Worm (Caenorhabditis elegans) whole organism, L4 larva: Measurements from ENCODE around the gene mlp-1.

Experiments
- D1046.2 ChIP-seq: fragments of 200-800 bp; sonication (Bioruptor generic); IDR thresholded peaks from 2 replicates; pipeline ENCODE4 v1.3.6; 2022; ENCODE audit warnings: missing genetic modification characterization, missing compliant biosample characterization
- F37D6.2 ChIP-seq: sonication (generic microtip); optimal IDR thresholded peaks from 2 replicates; lab custom pipeline; 2016; ENCODE audit warnings: mild to moderate bottlenecking, missing genetic modification characterization, missing compliant biosample characterization
- F44E2.7 ChIP-seq: fragments of 200-800 bp; sonication (Bioruptor generic); IDR thresholded peaks from 2 replicates; pipeline ENCODE4 v2.1.2; 2022; ENCODE audit warnings: missing genetic modification characterization, missing compliant biosample characterization
- R02D3.7 ChIP-seq: fragments of 150-350 bp; sonication (generic microtip); optimal IDR thresholded peaks from 3 replicates; lab custom pipeline; 2014; ENCODE audit warnings: missing biosample characterization, missing genetic modification characterization
- T20F7.1 ChIP-seq: fragments of 200-800 bp; sonication (Bioruptor generic); optimal IDR thresholded peaks from 2 replicates; lab custom pipeline; 2018; ENCODE audit warnings: mild to moderate bottlenecking, missing genetic modification characterization, missing compliant biosample characterization
- Y5F2A.4 ChIP-seq: fragments of 200-800 bp; sonication (Bioruptor generic); optimal IDR thresholded peaks from 2 replicates; lab custom pipeline; 2018; ENCODE audit warnings: mild to moderate bottlenecking, missing genetic modification characterization, missing compliant biosample characterization
- Y75B8A.6 ChIP-seq: fragments of 200-800 bp; sonication (Bioruptor generic); IDR thresholded peaks from 2 replicates; pipeline ENCODE4 v1.3.6; 2022; ENCODE audit warnings: missing genetic modification reagents, missing genetic modification characterization, missing compliant biosample characterization
- ZK546.5 ChIP-seq, 2 experiments: sonication (generic microtip); optimal IDR thresholded peaks; 2 replicates each; lab custom pipeline; 2017; ENCODE audit warnings: missing biosample characterization in 2 of 2, missing genetic modification characterization in 2 of 2
- aha-1 ChIP-seq: fragments of 150-350 bp; peaks from one replicate; lab custom pipeline; 2014; ENCODE audit warnings: missing biosample characterization, missing genetic modification characterization
- arid-1 ChIP-seq: fragments of 200-800 bp; sonication (Bioruptor generic); conservative IDR thresholded peaks from 2 replicates; pipeline ENCODE4 v1.3.6; 2022; ENCODE audit warnings: missing genetic modification reagents, missing genetic modification characterization, missing compliant biosample characterization
- ceh-20 ChIP-seq: fragments of 200-800 bp; sonication (Bioruptor generic); IDR thresholded peaks from 2 replicates; pipeline ENCODE4 v1.3.6; 2022; ENCODE audit warnings: missing genetic modification reagents, missing genetic modification characterization, missing compliant biosample characterization
- ceh-28 ChIP-seq: fragments of 150-350 bp; optimal IDR thresholded peaks from 2 replicates; lab custom pipeline; 2014; ENCODE audit warnings: missing biosample characterization, missing genetic modification reagents, missing genetic modification characterization
- cey-2 ChIP-seq: sonication (generic microtip); optimal IDR thresholded peaks from 3 replicates; lab custom pipeline; 2017; ENCODE audit warnings: missing genetic modification characterization, mild to moderate bottlenecking, missing compliant biosample characterization, antibody characterized with exemption, borderline replicate concordance; ENCODE audit not compliant: insufficient read depth
- ctbp-1 ChIP-seq: fragments of 200-800 bp; sonication (Bioruptor generic); IDR thresholded peaks from 2 replicates; pipeline ENCODE4 v1.3.6; 2022; ENCODE audit warnings: missing genetic modification reagents, missing genetic modification characterization, missing compliant biosample characterization
- daf-12 ChIP-seq: fragments of 150-350 bp; optimal IDR thresholded peaks from 2 replicates; lab custom pipeline; 2014; ENCODE audit warnings: missing biosample characterization, missing genetic modification reagents, missing genetic modification characterization
- daf-19 ChIP-seq: fragments of 200-800 bp; sonication (Bioruptor generic); conservative IDR thresholded peaks from 2 replicates; pipeline ENCODE4 v1.3.6; 2022; ENCODE audit warnings: missing genetic modification characterization, missing compliant biosample characterization
- dmd-6 ChIP-seq: fragments of 200-800 bp; sonication (Bioruptor generic); IDR thresholded peaks from 2 replicates; pipeline ENCODE4 v1.3.6; 2022; ENCODE audit warnings: missing genetic modification reagents, missing genetic modification characterization, missing compliant biosample characterization
- dmd-9 ChIP-seq: fragments of 200-800 bp; sonication (Bioruptor generic); IDR thresholded peaks from 2 replicates; pipeline ENCODE4 v1.3.6; 2022; ENCODE audit warnings: missing genetic modification reagents, missing genetic modification characterization, missing compliant biosample characterization
- duxl-1 ChIP-seq: sonication (generic microtip); optimal IDR thresholded peaks from 2 replicates; lab custom pipeline; 2016; ENCODE audit warnings: mild to moderate bottlenecking, missing genetic modification characterization, moderate library complexity, missing compliant biosample characterization; ENCODE audit not compliant: poor library complexity
- dve-1 ChIP-seq: sonication (generic microtip); optimal IDR thresholded peaks from 2 replicates; lab custom pipeline; 2017; ENCODE audit warnings: antibody characterized with exemption, mild to moderate bottlenecking, missing genetic modification characterization, missing compliant biosample characterization; ENCODE audit not compliant: insufficient read depth
- egl-43 ChIP-seq: fragments of 200-800 bp; sonication (Bioruptor generic); IDR thresholded peaks from 2 replicates; pipeline ENCODE4 v1.3.6; 2022; ENCODE audit warnings: missing genetic modification reagents, missing genetic modification characterization, missing compliant biosample characterization
- fos-1 ChIP-seq: fragments of 150-350 bp; optimal IDR thresholded peaks from 2 replicates; lab custom pipeline; 2014; ENCODE audit warnings: missing biosample characterization, missing genetic modification characterization
- hlh-11 ChIP-seq: fragments of 200-800 bp; sonication (Bioruptor generic); optimal IDR thresholded peaks from 2 replicates; lab custom pipeline; 2018; ENCODE audit warnings: mild to moderate bottlenecking, missing genetic modification characterization, missing compliant biosample characterization
- hlh-30 ChIP-seq: sonication (generic microtip); optimal IDR thresholded peaks from 2 replicates; lab custom pipeline; 2017; ENCODE audit warnings: antibody characterized with exemption, mild to moderate bottlenecking, missing genetic modification characterization, missing compliant biosample characterization; ENCODE audit not compliant: insufficient read depth
- hmg-1.1 ChIP-seq: fragments of 200-800 bp; sonication (Bioruptor generic); IDR thresholded peaks from 2 replicates; pipeline ENCODE4 v1.3.6; 2022; ENCODE audit warnings: missing genetic modification reagents, missing genetic modification characterization, missing compliant biosample characterization
- lim-7 ChIP-seq: fragments of 200-800 bp; sonication (Bioruptor generic); IDR thresholded peaks from 2 replicates; pipeline ENCODE4 v1.3.6; 2022; ENCODE audit warnings: missing genetic modification characterization, missing compliant biosample characterization
- lsy-2 ChIP-seq, 2 experiments: fragments of 150-350 bp in 1 of 2; sonication (generic microtip) in 1 of 2; optimal IDR thresholded peaks; 2 replicates each; lab custom pipeline; 2014 to 2017; ENCODE audit warnings: missing biosample characterization in 2 of 2, missing genetic modification characterization in 2 of 2
- mdl-1 ChIP-seq, 2 experiments: fragments of 150-350 bp in 1 of 2; sonication (generic microtip) in 1 of 2; optimal IDR thresholded peaks; 2 replicates each; lab custom pipeline; 2014 to 2017; ENCODE audit warnings: missing biosample characterization in 2 of 2, missing genetic modification characterization in 2 of 2
- mdt-29 ChIP-seq: fragments of 200-800 bp; sonication (Bioruptor generic); IDR thresholded peaks from 2 replicates; pipeline ENCODE4 v1.3.6; 2022; ENCODE audit warnings: missing genetic modification reagents, missing genetic modification characterization, missing compliant biosample characterization
- nhr-10 ChIP-seq: fragments of 150-350 bp; optimal IDR thresholded peaks from 2 replicates; lab custom pipeline; 2014; ENCODE audit warnings: missing biosample characterization, missing genetic modification characterization
- nhr-11 ChIP-seq: fragments of 150-350 bp; optimal IDR thresholded peaks from 2 replicates; lab custom pipeline; 2014; ENCODE audit warnings: missing biosample characterization, missing genetic modification characterization
- nhr-41 ChIP-seq: fragments of 200-800 bp; sonication (Bioruptor generic); IDR thresholded peaks from 2 replicates; pipeline ENCODE4 v1.3.6; 2022; ENCODE audit warnings: missing genetic modification reagents, missing genetic modification characterization, missing compliant biosample characterization
- nhr-48 ChIP-seq: sonication (generic microtip); optimal IDR thresholded peaks from 2 replicates; lab custom pipeline; 2016; ENCODE audit warnings: mild to moderate bottlenecking, missing genetic modification characterization, missing compliant biosample characterization
- nhr-76 ChIP-seq: fragments of 150-350 bp; optimal IDR thresholded peaks from 2 replicates; lab custom pipeline; 2014; ENCODE audit warnings: missing biosample characterization, missing genetic modification characterization
- pha-4 ChIP-seq, 2 experiments: fragments of 150-350 bp in 1 of 2; fragments of 200-800 bp in 1 of 2; sonication (Bioruptor generic) in 1 of 2; IDR thresholded peaks in 1 of 2; optimal IDR thresholded peaks in 1 of 2; 2 replicates each; pipeline versions ENCODE4 v1.3.6 to Lab custom; 2014 to 2022; ENCODE audit warnings: missing genetic modification characterization in 2 of 2, missing genetic modification reagents in 2 of 2, missing biosample characterization in 1 of 2, missing compliant biosample characterization in 1 of 2
- set-16 ChIP-seq: fragments of 200-800 bp; sonication (Bioruptor generic); IDR thresholded peaks from 2 replicates; pipeline ENCODE4 v1.3.6; 2022; ENCODE audit warnings: missing genetic modification reagents, missing genetic modification characterization, missing compliant biosample characterization
- spr-3 ChIP-seq: fragments of 200-800 bp; sonication (Bioruptor generic); optimal IDR thresholded peaks from 2 replicates; lab custom pipeline; 2018; ENCODE audit warnings: mild to moderate bottlenecking, missing genetic modification characterization, missing compliant biosample characterization
- unc-39 ChIP-seq: sonication (generic microtip); optimal IDR thresholded peaks from 2 replicates; lab custom pipeline; 2017; ENCODE audit warnings: missing biosample characterization, missing genetic modification characterization
- zfp-3 ChIP-seq: fragments of 200-800 bp; sonication (Bioruptor generic); conservative IDR thresholded peaks from 2 replicates; pipeline ENCODE4 v1.3.6; 2022; ENCODE audit warnings: missing genetic modification reagents, missing genetic modification characterization, missing compliant biosample characterization
- zip-11 ChIP-seq: fragments of 200-800 bp; sonication (Bioruptor generic); IDR thresholded peaks from 2 replicates; pipeline ENCODE4 v1.3.6; 2022; ENCODE audit warnings: missing genetic modification characterization, missing compliant biosample characterization
- ztf-7 ChIP-seq: fragments of 150-350 bp; optimal IDR thresholded peaks from 2 replicates; lab custom pipeline; 2014; ENCODE audit warnings: missing biosample characterization, missing genetic modification characterization

Gene mlp-1

ce11 chrIII:5943368-5944180 lies 31.3 kb downstream of the mlp-1 start (continued):
- TF ChIP-seq nhr-10 (tag; lab: Kevin White, UChicago) (peak; percentile 79), ZK546.5 (tag; optimal IDR thresholded peaks at IDR 0.05; lab: Kevin White, UChicago) (no peak), mdt-29 (GFP tag; lab: Robert Waterston, UW) (peak; percentile 62), spr-3 (no peak), cey-2 (tag; lab: Kevin White, UChicago) (peak; percentile 42), T20F7.1 (GFP tag; lab: Kevin White, UChicago) (peak; percentile 79), daf-12 (tag; lab: Kevin White, UChicago) (no peak), F44E2.7 (GFP tag; lab: Robert Waterston, UW) (no peak), ceh-28 (tag; lab: Kevin White, UChicago) (no peak), dmd-9 (peak; percentile 59; the same call in 1 of the 2 replicates), dmd-6 (GFP tag; lab: Robert Waterston, UW) (peak; percentile 55), ctbp-1 (GFP tag; lab: Robert Waterston, UW) (0 out of 2 replicates have a peak, but pooled peaks have one; percentile 18)

ce11 chrIII:5942104-5942503 lies 32.8 kb downstream of the mlp-1 start:
- TF ChIP-seq hlh-11 (tag; lab: Kevin White, UChicago) (no peak), nhr-76 (no peak), dve-1 (tag; lab: Kevin White, UChicago) (no peak), F44E2.7 (GFP tag; lab: Robert Waterston, UW) (no peak), F37D6.2 (tag; lab: Kevin White, UChicago) (no peak), ctbp-1 (GFP tag; lab: Robert Waterston, UW) (0 out of 2 replicates have a peak, but pooled peaks have one; percentile 6), nhr-10 (tag; lab: Kevin White, UChicago) (no peak), lsy-2 (tag; optimal IDR thresholded peaks at IDR 0.05; lab: Kevin White, UChicago) (no peak), aha-1 (tag; lab: Kevin White, UChicago) (no peak), hmg-1.1 (GFP tag; lab: Robert Waterston, UW) (0 out of 2 replicates have a peak, but pooled peaks have one; percentile 13), ceh-28 (tag; lab: Kevin White, UChicago) (no peak), zfp-3 (GFP tag; lab: Robert Waterston, UW) (no peak), nhr-41 (GFP tag; lab: Robert Waterston, UW) (no peak), D1046.2 (no peak), egl-43 (GFP tag; lab: Robert Waterston, UW) (peak; percentile 52; the same call in 1 of the 2 replicates), fos-1 (tag; lab: Kevin White, UChicago) (no peak), pha-4 (GFP tag; IDR thresholded peaks at IDR 0.05; lab: Robert Waterston, UW) (peak; percentile 5; the same call in 1 of the 2 replicates), pha-4 (tag; optimal IDR thresholded peaks at IDR 0.05; lab: Kevin White, UChicago) (no peak), nhr-48 (tag; lab: Kevin White, UChicago) (no peak), mdl-1 (tag; optimal IDR thresholded peaks at IDR 0.05; lab: Kevin White, UChicago) (no peak), R02D3.7 (no peak), set-16 (0 out of 2 replicates have a peak, but pooled peaks have one; percentile 10), nhr-11 (tag; lab: Kevin White, UChicago) (no peak)
- TF ChIP-seq, all 104 proteins: peak for 5

- TF ChIP-seq lim-7 (GFP tag; lab: Robert Waterston, UW) (peak; percentile 51; the same call in 1 of the 2 replicates), nhr-11 (tag; lab: Kevin White, UChicago) (peak; percentile 66), aha-1 (tag; lab: Kevin White, UChicago) (peak; percentile 99), F44E2.7 (GFP tag; lab: Robert Waterston, UW) (no peak), Y75B8A.6 (no peak), hmg-1.1 (GFP tag; lab: Robert Waterston, UW) (peak; percentile 72), Y5F2A.4 (no peak), nhr-41 (GFP tag; lab: Robert Waterston, UW) (no peak), ztf-7 (tag; lab: Kevin White, UChicago) (no peak), zip-11 (GFP tag; lab: Robert Waterston, UW) (no peak), lsy-2 (tag; optimal IDR thresholded peaks at IDR 0.05; lab: Kevin White, UChicago) (peak; percentile 50 to 60), egl-43 (GFP tag; lab: Robert Waterston, UW) (peak; percentile 75), dmd-9 (no peak), ceh-20 (GFP tag; lab: Robert Waterston, UW) (peak; percentile 17; the same call in 1 of the 2 replicates), daf-12 (tag; lab: Kevin White, UChicago) (no peak), arid-1 (GFP tag; lab: Robert Waterston, UW) (peak; percentile 50; the same call in 1 of the 2 replicates), hlh-30 (peak; percentile 98), ceh-28 (tag; lab: Kevin White, UChicago) (peak; percentile 88), zfp-3 (GFP tag; lab: Robert Waterston, UW) (no peak), daf-19 (GFP tag; lab: Robert Waterston, UW) (0 out of 2 replicates have a peak, but pooled peaks have one; percentile 21), D1046.2 (0 out of 2 replicates have a peak, but pooled peaks have one; percentile 21), unc-39 (tag; lab: Kevin White, UChicago) (no peak), duxl-1 (peak; percentile 67)
Observed at ce11 chrIII:5940525-5940974, 34.3 kb downstream of the mlp-1 start.
